Fruit fly (Drosophila melanogaster) whole organism, pupa: ENCODE data around the gene Lrch.
A peak's percentile ranks its signal among the peaks of the same experiment; 100 is the strongest.

Experiments used
- CG10348 ChIP-seq: fragments of 200-800 bp; sonication (Bioruptor generic); IDR thresholded peaks from 2 replicates; pipeline ENCODE4 v1.3.6; 2022; ENCODE audit warnings: missing biosample characterization, missing genetic modification characterization
- CG12605 ChIP-seq: fragments of 200-800 bp; sonication (Bioruptor generic); IDR thresholded peaks from 2 replicates; pipeline ENCODE4 v1.3.6; 2022; ENCODE audit warnings: missing biosample characterization, missing genetic modification characterization
- CG13204 ChIP-seq: fragments of 200-800 bp; sonication (Bioruptor generic); optimal IDR thresholded peaks from 2 replicates; lab custom pipeline; 2018; ENCODE audit warnings: missing biosample characterization, mild to moderate bottlenecking, missing genetic modification characterization, moderate library complexity
- CG14655 ChIP-seq: fragments of 200-800 bp; sonication (Bioruptor generic); optimal IDR thresholded peaks from 3 replicates; lab custom pipeline; 2017; ENCODE audit warnings: mild to moderate bottlenecking, missing biosample characterization, missing genetic modification reagents, missing genetic modification characterization
- CG15710 ChIP-seq: fragments of 200-800 bp; sonication (Bioruptor generic); optimal IDR thresholded peaks from 2 replicates; lab custom pipeline; 2018; ENCODE audit warnings: missing biosample characterization, mild to moderate bottlenecking, missing genetic modification characterization, moderate library complexity
- CG17806 ChIP-seq: fragments of 200-800 bp; sonication (Bioruptor generic); optimal IDR thresholded peaks from 2 replicates; lab custom pipeline; 2018; ENCODE audit warnings: missing biosample characterization, mild to moderate bottlenecking, missing genetic modification characterization, moderate library complexity
- CG32121 ChIP-seq: fragments of 200-800 bp; sonication (Bioruptor generic); IDR thresholded peaks from 2 replicates; pipeline ENCODE4 v1.3.6; 2022; ENCODE audit warnings: missing biosample characterization, missing genetic modification characterization
- CG34367 ChIP-seq: fragments of 200-800 bp; sonication (Bioruptor generic); optimal IDR thresholded peaks from 2 replicates; lab custom pipeline; 2018; ENCODE audit warnings: missing biosample characterization, mild to moderate bottlenecking, missing genetic modification characterization
- CG8159 ChIP-seq: fragments of 200-800 bp; sonication (Bioruptor generic); optimal IDR thresholded peaks from 3 replicates; lab custom pipeline; 2018; ENCODE audit warnings: missing biosample characterization, mild to moderate bottlenecking, missing genetic modification characterization, moderate library complexity
- CG8301 ChIP-seq: fragments of 200-800 bp; sonication (Bioruptor generic); optimal IDR thresholded peaks from 2 replicates; lab custom pipeline; 2018; ENCODE audit warnings: missing biosample characterization, mild to moderate bottlenecking, missing genetic modification characterization
- CG9948 ChIP-seq: fragments of 200-800 bp; sonication (Bioruptor generic); optimal IDR thresholded peaks from 2 replicates; lab custom pipeline; 2018; ENCODE audit warnings: missing biosample characterization, mild to moderate bottlenecking, missing genetic modification characterization, moderate library complexity
- D1 ChIP-seq: fragments of 200-800 bp; sonication (Bioruptor generic); optimal IDR thresholded peaks from 2 replicates; lab custom pipeline; 2018; ENCODE audit warnings: missing biosample characterization, mild to moderate bottlenecking, missing genetic modification characterization, moderate library complexity
- EcR ChIP-seq: fragments of 200-800 bp; sonication (Bioruptor generic); optimal IDR thresholded peaks from 3 replicates; lab custom pipeline; 2019; ENCODE audit warnings: missing biosample characterization, missing genetic modification characterization, mild to moderate bottlenecking, moderate library complexity, missing genetic modification reagents
- Ets98B ChIP-seq: fragments of 200-800 bp; sonication (Bioruptor generic); IDR thresholded peaks from 2 replicates; pipeline ENCODE4 v1.3.6; 2022; ENCODE audit warnings: missing biosample characterization, missing genetic modification characterization
- Pif1A ChIP-seq: fragments of 200-800 bp; sonication (Bioruptor generic); optimal IDR thresholded peaks from 3 replicates; lab custom pipeline; 2016; ENCODE audit warnings: missing biosample characterization, missing genetic modification characterization
- Pif1B ChIP-seq: fragments of 200-800 bp; sonication (Bioruptor generic); optimal IDR thresholded peaks from 3 replicates; lab custom pipeline; 2016; ENCODE audit warnings: missing biosample characterization, missing genetic modification characterization
- Snoo ChIP-seq: fragments of 200-800 bp; sonication (Bioruptor generic); optimal IDR thresholded peaks from 3 replicates; lab custom pipeline; 2017; ENCODE audit warnings: missing biosample characterization, mild to moderate bottlenecking, missing genetic modification characterization, inconsistent platforms
- fd96Ca ChIP-seq: fragments of 200-800 bp; sonication (Bioruptor generic); IDR thresholded peaks from 3 replicates; pipeline ENCODE4 v1.3.6; 2022; ENCODE audit warnings: missing biosample characterization, missing genetic modification characterization
- rn ChIP-seq: fragments of 200-800 bp; sonication (Bioruptor generic); IDR thresholded peaks from 2 replicates; pipeline ENCODE4 v1.3.6; 2022; ENCODE audit warnings: missing biosample characterization, missing genetic modification characterization

The Lrch gene

dm6 chr2L:17374832-17375231, 9.1 kb downstream of the Lrch start:
- TF ChIP-seq rn (GFP tag; lab: Robert Waterston, UW) (0 out of 2 replicates have a peak, but pooled peaks have one; percentile 34), CG32121 (peak; percentile 25; the same call in 1 of the 2 replicates), CG17806 (tag; lab: Kevin White, UChicago) (peak; percentile 9), CG15710 (tag; lab: Kevin White, UChicago) (no peak), Pif1A (peak; percentile 33), CG12605 (GFP tag; lab: Robert Waterston, UW) (no peak), Pif1B (peak; percentile 12), CG10348 (GFP tag; lab: Robert Waterston, UW) (no peak), EcR (no peak)
- TF ChIP-seq, all 21 proteins: peak for 5

- TF ChIP-seq Snoo (tag; lab: Kevin White, UChicago) (no peak), CG9948 (no peak), Ets98B (GFP tag; lab: Robert Waterston, UW) (no peak), D1 (peak; percentile 72)
Measured at dm6 chr2L:17368503-17368902, 15.4 kb downstream of the Lrch start.

- no peak for TF ChIP-seq CG9948
- no peak for TF ChIP-seq EcR
- TF ChIP-seq CG12605 (GFP tag; lab: Robert Waterston, UW) = no peak
- TF ChIP-seq Pif1A = no peak
- TF ChIP-seq CG10348 (GFP tag; lab: Robert Waterston, UW) = no peak
- no peak for TF ChIP-seq rn (GFP tag; lab: Robert Waterston, UW)
- no peak for TF ChIP-seq fd96Ca (GFP tag; lab: Robert Waterston, UW)
- TF ChIP-seq CG32121 = no peak
- no peak for TF ChIP-seq CG34367
- no peak for TF ChIP-seq CG13204 (GFP tag; lab: Kevin White, UChicago)
- TF ChIP-seq D1 = no peak
- TF ChIP-seq Pif1B = no peak
- no peak for TF ChIP-seq CG8159 (tag; lab: Kevin White, UChicago)
Measured at dm6 chr2L:17363196-17363595, 20.7 kb downstream of the Lrch start, which contains the start of gene CG31804. Gene CG31804 (plus strand): TSS chr2L:17363496.

- TF ChIP-seq CG14655 (GFP tag; lab: Kevin White, UChicago) = no peak
- TF ChIP-seq Snoo (tag; lab: Kevin White, UChicago) = no peak
- no peak for TF ChIP-seq CG8301 (tag; lab: Kevin White, UChicago)
- no peak for TF ChIP-seq CG10348 (GFP tag; lab: Robert Waterston, UW)
- no peak for TF ChIP-seq rn (GFP tag; lab: Robert Waterston, UW)
- TF ChIP-seq CG9948 = no peak
- TF ChIP-seq CG13204 (GFP tag; lab: Kevin White, UChicago) = no peak
- no peak for TF ChIP-seq CG8159 (tag; lab: Kevin White, UChicago)
- no peak for TF ChIP-seq CG15710 (tag; lab: Kevin White, UChicago)
- TF ChIP-seq, all 21 proteins: peak for 0
Measured at dm6 chr2L:17320612-17321011, 63.3 kb downstream of the Lrch start, which contains the start of gene CG45691. Gene CG45691 (minus strand): TSS chr2L:17320712.
